Fruit fly (Drosophila melanogaster): Measurements from ENCODE around the gene eIF3f1.
A peak's percentile ranks its signal among the peaks of the same experiment; 100 is the strongest.

The eIF3f1 gene

dm6 chr3R:4747292-4747691 lies 33.3 kb upstream of the eIF3f1 start (continued):
- TF ChIP-seq CG3919 (GFP tag; optimal IDR thresholded peaks at IDR 0.05) (no peak), fkh (GFP tag; optimal IDR thresholded peaks at IDR 0.05) (no peak), dsx (GFP tag; optimal IDR thresholded peaks at IDR 0.05; ENCODE audit: poor library complexity, severe bottlenecking) (peak; percentile 30), Ets21C (GFP tag; optimal IDR thresholded peaks at IDR 0.05) (no peak), CG10669 (GFP tag; optimal IDR thresholded peaks at IDR 0.05) (peak; percentile 47), Hr4 (GFP tag; optimal IDR thresholded peaks at IDR 0.05) (peak; percentile 23), CG32006 (GFP tag; optimal IDR thresholded peaks at IDR 0.05) (peak; percentile 64), net (GFP tag; optimal IDR thresholded peaks at IDR 0.05) (peak; percentile 21), dac (GFP tag; optimal IDR thresholded peaks at IDR 0.05) (peak; percentile 13), topi (GFP tag; optimal IDR thresholded peaks at IDR 0.05) (no peak), vri (GFP tag; optimal IDR thresholded peaks at IDR 0.05) (no peak), CG3032 (tag; optimal IDR thresholded peaks at IDR 0.05) (peak; percentile 26), Blimp-1 (GFP tag; optimal IDR thresholded peaks at IDR 0.05) (no peak), CG16779 (tag; optimal IDR thresholded peaks at IDR 0.05) (no peak), CG11902 (GFP tag; optimal IDR thresholded peaks at IDR 0.05) (no peak), CG34406 (GFP tag; optimal IDR thresholded peaks at IDR 0.05) (no peak), Ets96B (tag; optimal IDR thresholded peaks at IDR 0.05) (peak; percentile 11), CG11762 (GFP tag; optimal IDR thresholded peaks at IDR 0.05; ENCODE audit: insufficient read depth) (no peak), Sox15 (GFP tag; optimal IDR thresholded peaks at IDR 0.05) (no peak), cyc (GFP tag; optimal IDR thresholded peaks at IDR 0.05) (no peak), CG8319 (GFP tag; optimal IDR thresholded peaks at IDR 0.05) (no peak), esn (GFP tag; optimal IDR thresholded peaks at IDR 0.05) (no peak), Hr39 (GFP tag; optimal IDR thresholded peaks at IDR 0.05) (no peak), CG10631 (GFP tag; optimal IDR thresholded peaks at IDR 0.05) (peak; percentile 22), Sox102F (GFP tag; optimal IDR thresholded peaks at IDR 0.05) (no peak), ss (GFP tag; optimal IDR thresholded peaks at IDR 0.05) (no peak), pdm3 (GFP tag; optimal IDR thresholded peaks at IDR 0.05) (no peak), Eip75B (GFP tag; optimal IDR thresholded peaks at IDR 0.05) (no peak), Sox14 (GFP tag; optimal IDR thresholded peaks at IDR 0.05) (no peak), svp (GFP tag) (no peak), Gug (GFP tag; IDR thresholded peaks at IDR 0.05) (0 out of 2 replicates have a peak, but pooled peaks have one; percentile 29), CG8119 (GFP tag; IDR thresholded peaks at IDR 0.05) (peak; percentile 49), CG6792 (GFP tag; optimal IDR thresholded peaks at IDR 0.05) (no peak), CG1621 (tag; optimal IDR thresholded peaks at IDR 0.05) (no peak), CG6854 (GFP tag; optimal IDR thresholded peaks at IDR 0.05) (no peak), CG6163 (GFP tag; IDR thresholded peaks at IDR 0.05) (no peak), CG15336 (GFP tag; IDR thresholded peaks at IDR 0.05) (peak; percentile 47; the same call in 1 of the 2 replicates), Lpt (GFP tag; optimal IDR thresholded peaks at IDR 0.05) (no peak)

dm6 chr3R:4746189-4746771 lies 32.3 kb upstream of the eIF3f1 start:
- TF ChIP-seq salr (GFP tag; optimal IDR thresholded peaks at IDR 0.05) (no peak), CG3032 (tag; optimal IDR thresholded peaks at IDR 0.05) (no peak), CG8319 (GFP tag; optimal IDR thresholded peaks at IDR 0.05) (no peak), Ets21C (GFP tag; optimal IDR thresholded peaks at IDR 0.05) (no peak), spab (GFP tag; optimal IDR thresholded peaks at IDR 0.05) (no peak), Hr39 (GFP tag; optimal IDR thresholded peaks at IDR 0.05) (no peak), Eip78C (GFP tag) (no peak)

Data from whole organism, prepupa.